Worm (Caenorhabditis elegans): ENCODE measurements around the gene twk-2.

Gene twk-2

DNA sequence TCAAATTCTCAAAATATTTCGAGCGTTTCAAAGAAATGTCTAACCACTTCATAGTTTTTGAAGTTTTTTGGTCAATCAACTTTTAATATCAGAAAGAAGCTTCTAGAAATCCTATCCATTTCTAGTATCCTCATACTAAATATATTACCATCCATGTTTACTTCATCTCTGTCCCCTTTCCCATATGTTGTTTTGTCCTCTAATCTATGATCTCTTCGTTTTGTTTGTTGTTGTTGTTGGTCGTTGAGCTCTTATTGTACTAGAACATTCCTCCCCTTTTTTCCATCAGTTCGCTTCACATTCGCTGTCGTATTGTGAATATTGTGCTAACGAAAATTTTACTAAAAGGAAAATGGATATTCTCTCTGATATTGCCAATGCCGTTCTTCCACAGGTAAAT lies 35.6 kb downstream of the twk-2 start, which contains the start of gene sod-5:
Gene sod-5 (plus strand): TSS at position 301 of the 400 bp plus-strand sequence.
- TF ChIP-seq ceh-22 (tag; optimal IDR thresholded peaks at IDR 0.05) (no peak), ttx-3 (tag; optimal IDR thresholded peaks at IDR 0.05) (no peak), hlh-15 (tag; optimal IDR thresholded peaks at IDR 0.05) (no peak), ceh-9 (tag; optimal IDR thresholded peaks at IDR 0.05) (no peak), ceh-31 (tag; optimal IDR thresholded peaks at IDR 0.05) (no peak), unc-3 (GFP tag; conservative IDR thresholded peaks at IDR 0.05) (no peak), unc-3 (tag; optimal IDR thresholded peaks at IDR 0.05) (no peak), fkh-6 (tag; optimal IDR thresholded peaks at IDR 0.05) (no peak), hlh-13 (GFP tag; optimal IDR thresholded peaks at IDR 0.05) (no peak), ahr-1 (tag; optimal IDR thresholded peaks at IDR 0.05) (no peak), pros-1 (tag; optimal IDR thresholded peaks at IDR 0.05) (no peak), ztf-16 (tag; optimal IDR thresholded peaks at IDR 0.05) (no peak), pax-1 (tag; optimal IDR thresholded peaks at IDR 0.05) (no peak), sox-4 (tag; optimal IDR thresholded peaks at IDR 0.05) (no peak), C08G9.2 (tag; optimal IDR thresholded peaks at IDR 0.05) (no peak), tbx-7 (tag; optimal IDR thresholded peaks at IDR 0.05) (no peak), mec-3 (tag; optimal IDR thresholded peaks at IDR 0.05; ENCODE audit: borderline replicate concordance) (no peak), syd-9 (tag; optimal IDR thresholded peaks at IDR 0.05) (no peak)

DNA sequence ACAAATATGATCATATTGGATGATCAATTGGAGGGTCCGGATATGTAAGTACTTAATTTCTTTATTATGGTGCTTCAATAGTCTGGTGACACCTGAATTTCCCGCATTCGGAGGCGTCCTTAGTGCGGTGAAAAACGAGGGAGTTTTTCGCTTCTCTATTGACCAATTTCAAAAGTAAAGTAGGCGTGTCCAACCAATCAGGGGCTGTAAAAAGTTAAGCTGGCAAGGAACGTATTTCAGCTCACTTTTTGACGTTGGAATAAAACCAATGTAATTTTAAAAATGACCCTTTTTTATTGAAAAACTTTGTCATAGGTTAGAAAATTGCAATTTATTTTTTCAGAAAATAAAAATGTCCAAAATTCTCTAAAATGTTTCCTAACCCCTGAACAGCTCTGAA lies 43.3 kb downstream of the twk-2 start:
- TF ChIP-seq eyg-1 (tag; optimal IDR thresholded peaks at IDR 0.05) (no peak), nfya-1 (tag; optimal IDR thresholded peaks at IDR 0.05) (peak; percentile 88), ref-2 (tag; optimal IDR thresholded peaks at IDR 0.05) (no peak), ceh-31 (tag; optimal IDR thresholded peaks at IDR 0.05) (no peak), ama-1 (optimal IDR thresholded peaks at IDR 0.05) (no peak)

DNA sequence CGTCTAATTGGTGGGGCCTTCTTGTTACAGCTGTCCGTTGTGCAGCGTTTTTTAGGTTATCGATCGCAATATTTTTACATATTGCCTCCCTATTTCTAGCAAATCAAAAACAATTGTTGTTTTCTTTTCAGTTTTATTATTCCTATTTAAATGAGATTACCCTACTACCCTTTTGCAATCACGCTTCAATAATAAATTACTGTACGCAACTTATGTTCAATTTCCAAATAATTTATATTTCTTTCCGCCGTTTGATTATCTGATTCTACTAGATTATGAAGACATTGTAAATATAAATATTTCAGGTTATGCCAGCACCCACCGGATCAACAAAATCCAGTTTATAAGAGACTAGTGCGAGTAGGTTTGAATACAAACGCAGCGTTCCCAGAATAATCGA lies 47.6 kb downstream of the twk-2 start, which contains the start of gene ZK430.5:
Gene ZK430.5 (plus strand): TSS at position 301 of the 400 bp plus-strand sequence.
- TF ChIP-seq ceh-31 (tag; optimal IDR thresholded peaks at IDR 0.05), result no peak
- TF ChIP-seq pax-1 (tag; optimal IDR thresholded peaks at IDR 0.05), result no peak
- TF ChIP-seq madf-2 (tag; optimal IDR thresholded peaks at IDR 0.05), result no peak
- no peak for TF ChIP-seq fkh-10 (GFP tag; optimal IDR thresholded peaks at IDR 0.05)
- no peak for TF ChIP-seq T23F11.4 (GFP tag; optimal IDR thresholded peaks at IDR 0.05)
- TF ChIP-seq Y22D7AL.16 (tag; optimal IDR thresholded peaks at IDR 0.05), result no peak
- no peak for TF ChIP-seq hlh-30 (tag; optimal IDR thresholded peaks at IDR 0.05; ENCODE audit: insufficient read depth)
- TF ChIP-seq pag-3 (tag; optimal IDR thresholded peaks at IDR 0.05; ENCODE audit: borderline replicate concordance), result no peak
- TF ChIP-seq odd-2 (tag; optimal IDR thresholded peaks at IDR 0.05), result no peak
- no peak for TF ChIP-seq hlh-15 (tag; optimal IDR thresholded peaks at IDR 0.05)
- no peak for TF ChIP-seq ceh-30 (tag; optimal IDR thresholded peaks at IDR 0.05)
- no peak for TF ChIP-seq gmeb-2 (tag; optimal IDR thresholded peaks at IDR 0.05)

DNA sequence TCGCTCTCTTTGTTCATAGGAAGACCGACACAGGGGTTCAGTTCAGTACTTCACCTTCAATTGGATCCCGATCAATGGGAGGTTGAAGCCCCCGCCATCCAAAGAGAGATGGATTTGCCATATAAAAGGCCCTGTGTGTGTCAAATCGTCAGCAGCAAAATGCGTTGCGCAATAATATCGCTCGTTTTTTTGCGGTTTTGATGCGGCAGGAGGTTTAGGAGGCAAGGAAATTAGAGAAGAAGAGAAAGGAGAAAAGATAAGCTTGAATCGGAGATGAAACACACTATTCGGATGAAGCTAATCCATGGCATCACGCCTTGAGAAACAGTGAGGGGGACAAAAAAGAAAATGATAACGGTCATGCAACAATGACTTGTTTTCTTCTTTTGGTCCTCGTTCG lies 58.5 kb downstream of the twk-2 start:
- TF ChIP-seq fkh-6 (tag; optimal IDR thresholded peaks at IDR 0.05), result peak; percentile 67
- TF ChIP-seq ceh-24 (tag; optimal IDR thresholded peaks at IDR 0.05), result no peak
- TF ChIP-seq nhr-232 (tag; optimal IDR thresholded peaks at IDR 0.05), result no peak
- TF ChIP-seq F13H6.1 (tag; optimal IDR thresholded peaks at IDR 0.05), result no peak
- TF ChIP-seq fax-1 (tag; optimal IDR thresholded peaks at IDR 0.05), result no peak
- no peak for TF ChIP-seq T23F11.4 (GFP tag; optimal IDR thresholded peaks at IDR 0.05)
- no peak for TF ChIP-seq dve-1 (tag; optimal IDR thresholded peaks at IDR 0.05)
- peak; percentile 25 for TF ChIP-seq rnt-1 (tag; optimal IDR thresholded peaks at IDR 0.05)
- TF ChIP-seq ttx-3 (tag; optimal IDR thresholded peaks at IDR 0.05), result no peak
- no peak for TF ChIP-seq ceh-18 (tag; optimal IDR thresholded peaks at IDR 0.05)
- no peak for TF ChIP-seq sox-4 (tag; optimal IDR thresholded peaks at IDR 0.05)
- no peak for TF ChIP-seq hlh-6 (tag; optimal IDR thresholded peaks at IDR 0.05)
